Worm (Caenorhabditis elegans) whole organism, L2 larva: ENCODE data around the gene ctr-9.

Experiments
- C34F6.9 ChIP-seq: fragments of 150-350 bp; optimal IDR thresholded peaks from 2 replicates; lab custom pipeline; 2014; ENCODE audit warnings: missing biosample characterization, missing genetic modification characterization
- F13H6.1 ChIP-seq: sonication (generic microtip); optimal IDR thresholded peaks from 2 replicates; lab custom pipeline; 2016; ENCODE audit warnings: missing genetic modification characterization, missing compliant biosample characterization
- R02D3.7 ChIP-seq: fragments of 150-350 bp; optimal IDR thresholded peaks from 2 replicates; lab custom pipeline; 2014; ENCODE audit warnings: missing biosample characterization, missing genetic modification characterization
- Y55F3AM.14 ChIP-seq: fragments of 200-800 bp; sonication (Bioruptor generic); optimal IDR thresholded peaks from 2 replicates; lab custom pipeline; 2018; ENCODE audit warnings: mild to moderate bottlenecking, missing genetic modification characterization, missing compliant biosample characterization
- ZK546.5 ChIP-seq: sonication (generic microtip); optimal IDR thresholded peaks from 2 replicates; lab custom pipeline; 2017; ENCODE audit warnings: missing biosample characterization, missing genetic modification characterization
- alr-1 ChIP-seq: fragments of 150-350 bp; optimal IDR thresholded peaks from 2 replicates; lab custom pipeline; 2014; ENCODE audit warnings: missing biosample characterization, missing genetic modification characterization
- aly-2 ChIP-seq: fragments of 150-350 bp; optimal IDR thresholded peaks from 2 replicates; lab custom pipeline; 2014; ENCODE audit warnings: missing biosample characterization, missing genetic modification characterization
- ama-1 ChIP-seq: fragments of 150-350 bp; optimal IDR thresholded peaks from 2 replicates; lab custom pipeline; 2018; ENCODE audit warnings: inconsistent platforms
- blmp-1 ChIP-seq: sonication (generic microtip); optimal IDR thresholded peaks from 2 replicates; lab custom pipeline; 2017; ENCODE audit warnings: missing genetic modification characterization, mild to moderate bottlenecking, missing compliant biosample characterization, antibody characterized with exemption, moderate library complexity; ENCODE audit not compliant: insufficient read depth
- ceh-82 ChIP-seq: fragments of 150-350 bp; optimal IDR thresholded peaks from 2 replicates; lab custom pipeline; 2014; ENCODE audit warnings: missing biosample characterization, missing genetic modification characterization
- crh-2 ChIP-seq: sonication (generic microtip); optimal IDR thresholded peaks from 2 replicates; lab custom pipeline; 2017; ENCODE audit warnings: missing biosample characterization, missing genetic modification characterization
- dmd-4 ChIP-seq: sonication (generic microtip); optimal IDR thresholded peaks from 2 replicates; lab custom pipeline; 2017; ENCODE audit warnings: missing biosample characterization, missing genetic modification characterization
- egl-27 ChIP-seq: sonication (generic microtip); optimal IDR thresholded peaks from 3 replicates; lab custom pipeline; 2017; ENCODE audit warnings: missing biosample characterization, missing genetic modification reagents, missing genetic modification characterization
- elt-1 ChIP-seq: fragments of 150-350 bp; optimal IDR thresholded peaks from 2 replicates; lab custom pipeline; 2014; ENCODE audit warnings: missing biosample characterization, missing genetic modification characterization
- fos-1 ChIP-seq: fragments of 150-350 bp; optimal IDR thresholded peaks from 2 replicates; lab custom pipeline; 2014; ENCODE audit warnings: missing biosample characterization, missing genetic modification characterization
- gmeb-1 ChIP-seq: fragments of 150-350 bp; optimal IDR thresholded peaks from 2 replicates; lab custom pipeline; 2014; ENCODE audit warnings: missing biosample characterization, missing genetic modification characterization
- lin-11 ChIP-seq: fragments of 150-350 bp; sonication (generic microtip); optimal IDR thresholded peaks from 2 replicates; lab custom pipeline; 2014; ENCODE audit warnings: missing biosample characterization, missing genetic modification characterization, inconsistent platforms, mixed read lengths
- lin-13 ChIP-seq: fragments of 150-350 bp; optimal IDR thresholded peaks from 2 replicates; lab custom pipeline; 2014; ENCODE audit warnings: missing biosample characterization, missing genetic modification reagents, missing genetic modification characterization
- lin-39 ChIP-seq: fragments of 150-350 bp; optimal IDR thresholded peaks from 2 replicates; lab custom pipeline; 2014; ENCODE audit warnings: missing biosample characterization, missing genetic modification reagents, missing genetic modification characterization
- lsy-2 ChIP-seq, 2 experiments: fragments of 150-350 bp in 1 of 2; sonication (generic microtip) in 1 of 2; optimal IDR thresholded peaks; 2 replicates each; lab custom pipeline; 2014 to 2017; ENCODE audit warnings: missing biosample characterization in 2 of 2, missing genetic modification characterization in 2 of 2
- mab-5 ChIP-seq: fragments of 150-350 bp; optimal IDR thresholded peaks from 2 replicates; lab custom pipeline; 2014; ENCODE audit warnings: missing biosample characterization, missing genetic modification characterization
- mbf-1 ChIP-seq: sonication (generic microtip); optimal IDR thresholded peaks from 2 replicates; lab custom pipeline; 2017; ENCODE audit warnings: missing biosample characterization, missing genetic modification characterization
- mdl-1 ChIP-seq, 2 experiments: fragments of 150-350 bp in 1 of 2; sonication (generic microtip) in 1 of 2; optimal IDR thresholded peaks; 2 replicates each; lab custom pipeline; 2017; ENCODE audit warnings: missing biosample characterization in 2 of 2, missing genetic modification characterization in 2 of 2
- nhr-10 ChIP-seq: sonication (generic microtip); optimal IDR thresholded peaks from 2 replicates; lab custom pipeline; 2017; ENCODE audit warnings: missing biosample characterization, missing genetic modification characterization
- nhr-11 ChIP-seq: fragments of 150-350 bp; optimal IDR thresholded peaks from 2 replicates; lab custom pipeline; 2014; ENCODE audit warnings: missing biosample characterization, missing genetic modification characterization
- nhr-12 ChIP-seq: fragments of 150-350 bp; optimal IDR thresholded peaks from 2 replicates; lab custom pipeline; 2014; ENCODE audit warnings: missing biosample characterization, missing genetic modification characterization
- nhr-129 ChIP-seq: fragments of 150-350 bp; optimal IDR thresholded peaks from 2 replicates; lab custom pipeline; 2014; ENCODE audit warnings: missing biosample characterization, missing genetic modification characterization
- nhr-21 ChIP-seq: fragments of 150-350 bp; optimal IDR thresholded peaks from 2 replicates; lab custom pipeline; 2014; ENCODE audit warnings: missing biosample characterization, missing genetic modification characterization
- nhr-23 ChIP-seq: fragments of 150-350 bp; optimal IDR thresholded peaks from 2 replicates; lab custom pipeline; 2014; ENCODE audit warnings: missing biosample characterization, missing genetic modification reagents, missing genetic modification characterization
- nhr-237 ChIP-seq: fragments of 150-350 bp; optimal IDR thresholded peaks from 2 replicates; lab custom pipeline; 2014; ENCODE audit warnings: missing biosample characterization, missing genetic modification characterization
- nhr-25 ChIP-seq: fragments of 150-350 bp; sonication (generic microtip); optimal IDR thresholded peaks from 3 replicates; lab custom pipeline; 2014; ENCODE audit warnings: missing biosample characterization, missing genetic modification characterization
- nhr-6 ChIP-seq: fragments of 150-350 bp; optimal IDR thresholded peaks from 2 replicates; lab custom pipeline; 2014; ENCODE audit warnings: missing biosample characterization, missing genetic modification characterization
- nhr-77 ChIP-seq: fragments of 150-350 bp; optimal IDR thresholded peaks from 2 replicates; lab custom pipeline; 2014; ENCODE audit warnings: missing biosample characterization, missing genetic modification characterization
- peb-1 ChIP-seq: fragments of 150-350 bp; optimal IDR thresholded peaks from 2 replicates; lab custom pipeline; 2014; ENCODE audit warnings: missing biosample characterization, missing genetic modification characterization
- sem-4 ChIP-seq: fragments of 150-350 bp; optimal IDR thresholded peaks from 2 replicates; lab custom pipeline; 2014; ENCODE audit warnings: missing biosample characterization, missing genetic modification reagents, missing genetic modification characterization
- skn-1 ChIP-seq: sonication (generic microtip); optimal IDR thresholded peaks from 2 replicates; lab custom pipeline; 2017; ENCODE audit warnings: missing biosample characterization, missing genetic modification characterization
- sma-3 ChIP-seq: sonication (generic microtip); optimal IDR thresholded peaks from 2 replicates; lab custom pipeline; 2016; ENCODE audit warnings: missing genetic modification reagents, missing genetic modification characterization, missing compliant biosample characterization
- sma-9 ChIP-seq, 2 experiments: fragments of 150-350 bp in 1 of 2; sonication (generic microtip) in 1 of 2; optimal IDR thresholded peaks; 2 replicates each; lab custom pipeline; 2014 to 2016; ENCODE audit warnings: missing genetic modification characterization in 2 of 2, mild to moderate bottlenecking in 1 of 2, missing biosample characterization in 1 of 2, missing compliant biosample characterization in 1 of 2, missing genetic modification reagents in 1 of 2, moderate library complexity in 1 of 2
- snpc-4 ChIP-seq: fragments of 150-350 bp; optimal IDR thresholded peaks from 2 replicates; lab custom pipeline; 2014; ENCODE audit warnings: missing biosample characterization, missing genetic modification characterization
- unc-39 ChIP-seq: fragments of 150-350 bp; optimal IDR thresholded peaks from 2 replicates; lab custom pipeline; 2014; ENCODE audit warnings: missing biosample characterization, missing genetic modification characterization
- unc-55 ChIP-seq: fragments of 150-350 bp; sonication (generic microtip); optimal IDR thresholded peaks from 3 replicates; lab custom pipeline; 2014; ENCODE audit warnings: missing biosample characterization, missing genetic modification reagents, missing genetic modification characterization
- unc-62 ChIP-seq: fragments of 150-350 bp; optimal IDR thresholded peaks from 2 replicates; lab custom pipeline; 2014; ENCODE audit warnings: missing biosample characterization, missing genetic modification reagents, missing genetic modification characterization
- zag-1 ChIP-seq: fragments of 150-350 bp; optimal IDR thresholded peaks from 2 replicates; lab custom pipeline; 2014; ENCODE audit warnings: missing biosample characterization, missing genetic modification characterization
- ztf-1 ChIP-seq: fragments of 200-800 bp; sonication (Bioruptor generic); conservative IDR thresholded peaks from 2 replicates; pipeline ENCODE4 v1.3.6; 2022; ENCODE audit warnings: missing genetic modification characterization, missing compliant biosample characterization
- ztf-11 ChIP-seq: sonication (generic microtip); optimal IDR thresholded peaks from 2 replicates; lab custom pipeline; 2017; ENCODE audit warnings: missing biosample characterization, missing genetic modification characterization

ctr-9 gene

ce11 chrIII:9490783-9491547 is at the start of gene ctr-9, which contains the start of gene dars-1:
TSS of gene ctr-9 (plus strand) at chrIII:9491396.
TSS of gene dars-1 (minus strand) at chrIII:9491215.
- TF ChIP-seq R02D3.7 (no peak), mab-5 (tag; lab: Kevin White, UChicago) (no peak), elt-1 (tag; lab: Kevin White, UChicago) (no peak), peb-1 (tag; lab: Kevin White, UChicago) (no peak), lin-11 (tag; lab: Kevin White, UChicago) (no peak), nhr-237 (no peak), ztf-1 (GFP tag; lab: Robert Waterston, UW) (no peak), sma-3 (GFP tag; lab: Kevin White, UChicago) (no peak), blmp-1 (tag; lab: Kevin White, UChicago) (no peak), C34F6.9 (tag; lab: Kevin White, UChicago) (peak; percentile 5), nhr-6 (no peak), nhr-21 (tag; lab: Kevin White, UChicago) (no peak), dmd-4 (tag; lab: Kevin White, UChicago) (no peak), egl-27 (no peak), ama-1 (lab: Kevin White, UChicago) (no peak), nhr-77 (tag; lab: Kevin White, UChicago) (no peak), nhr-25 (tag; lab: Kevin White, UChicago) (no peak), skn-1 (no peak), nhr-11 (tag; lab: Kevin White, UChicago) (no peak), mdl-1 (tag; optimal IDR thresholded peaks at IDR 0.05; lab: Kevin White, UChicago) (no peak), lin-13 (GFP tag; lab: Kevin White, UChicago) (no peak), unc-39 (tag; lab: Kevin White, UChicago) (no peak), ztf-11 (tag; lab: Kevin White, UChicago) (no peak), nhr-23 (tag; lab: Kevin White, UChicago) (no peak), lsy-2 (tag; optimal IDR thresholded peaks at IDR 0.05; lab: Kevin White, UChicago) (peak in 1 of 2 experiments; percentile 51), snpc-4 (tag; lab: Kevin White, UChicago) (no peak), nhr-129 (tag; lab: Kevin White, UChicago) (peak; percentile 66), unc-55 (GFP tag; lab: Kevin White, UChicago) (peak; percentile 18), lin-39 (tag; lab: Kevin White, UChicago) (no peak), mbf-1 (tag; lab: Kevin White, UChicago) (no peak), fos-1 (no peak), zag-1 (tag; lab: Kevin White, UChicago) (no peak), F13H6.1 (no peak), ZK546.5 (no peak)
- TF ChIP-seq, all 48 proteins: peak for 4

ce11 chrIII:9442846-9443245 is 48.4 kb upstream of the ctr-9 start:
- TF ChIP-seq blmp-1 (tag; lab: Kevin White, UChicago) (no peak), snpc-4 (tag; lab: Kevin White, UChicago) (no peak), lsy-2 (tag; optimal IDR thresholded peaks at IDR 0.05; lab: Kevin White, UChicago) (no peak), nhr-77 (tag; lab: Kevin White, UChicago) (no peak)
- TF ChIP-seq, all 48 proteins: peak for 0

ce11 chrIII:9443417-9444027 is 47.7 kb upstream of the ctr-9 start, which contains the start of gene pir-2:
TSS of gene pir-2 (minus strand) at chrIII:9443634.
- TF ChIP-seq nhr-12 (tag; lab: Kevin White, UChicago), result no peak
- peak; percentile 92 for TF ChIP-seq nhr-129 (tag; lab: Kevin White, UChicago)
- TF ChIP-seq unc-62 (GFP tag; lab: Kevin White, UChicago), result no peak
- no peak for TF ChIP-seq elt-1 (tag; lab: Kevin White, UChicago)
- no peak for TF ChIP-seq egl-27
- TF ChIP-seq blmp-1 (tag; lab: Kevin White, UChicago), result peak; percentile 27
- peak; percentile 42 for TF ChIP-seq sem-4 (tag; lab: Kevin White, UChicago)
- TF ChIP-seq sma-9 (GFP tag; optimal IDR thresholded peaks at IDR 0.05; lab: Kevin White, UChicago), result peak; percentile 81
- no peak for TF ChIP-seq sma-9 (tag; optimal IDR thresholded peaks at IDR 0.05; lab: Kevin White, UChicago)
- TF ChIP-seq ceh-82, result no peak
- TF ChIP-seq nhr-25 (tag; lab: Kevin White, UChicago), result peak; percentile 68
- no peak for TF ChIP-seq unc-39 (tag; lab: Kevin White, UChicago)
- no peak for TF ChIP-seq nhr-77 (tag; lab: Kevin White, UChicago)
- no peak for TF ChIP-seq nhr-11 (tag; lab: Kevin White, UChicago)
- TF ChIP-seq peb-1 (tag; lab: Kevin White, UChicago), result no peak
- TF ChIP-seq unc-55 (GFP tag; lab: Kevin White, UChicago), result peak; percentile 97
- TF ChIP-seq ama-1 (lab: Kevin White, UChicago), result peak; percentile 65
- peak; percentile 93 for TF ChIP-seq crh-2 (tag; lab: Kevin White, UChicago)
- TF ChIP-seq nhr-10 (tag; lab: Kevin White, UChicago), result no peak
- peak; percentile 77 for TF ChIP-seq mab-5 (tag; lab: Kevin White, UChicago)
- no peak for TF ChIP-seq alr-1 (tag; lab: Kevin White, UChicago)
- TF ChIP-seq mbf-1 (tag; lab: Kevin White, UChicago), result no peak
- peak; percentile 90 for TF ChIP-seq lin-13 (GFP tag; lab: Kevin White, UChicago)
- TF ChIP-seq dmd-4 (tag; lab: Kevin White, UChicago), result no peak
- peak; percentile 7 for TF ChIP-seq Y55F3AM.14 (GFP tag; lab: Kevin White, UChicago)
- no peak for TF ChIP-seq aly-2 (tag; lab: Kevin White, UChicago)
- peak; percentile 57 for TF ChIP-seq fos-1
- TF ChIP-seq nhr-23 (tag; lab: Kevin White, UChicago), result no peak
- TF ChIP-seq gmeb-1 (tag; lab: Kevin White, UChicago), result peak; percentile 92
- peak; percentile 79 for TF ChIP-seq snpc-4 (tag; lab: Kevin White, UChicago)
